Fruit fly (Drosophila melanogaster) whole organism, adult: ENCODE measurements around the gene CG45413.

Experiments
- CG12768 ChIP-seq: fragments of 200-800 bp; sonication (Bioruptor generic); optimal IDR thresholded peaks from 2 replicates; lab custom pipeline; 2017; ENCODE audit warnings: missing biosample characterization, missing genetic modification characterization, mild to moderate bottlenecking, moderate library complexity, missing genetic modification reagents
- Clk ChIP-seq: fragments of 200-800 bp; sonication (Bioruptor generic); optimal IDR thresholded peaks from 2 replicates; lab custom pipeline; 2017; ENCODE audit warnings: missing biosample characterization, missing genetic modification characterization
- Crg-1 ChIP-seq: fragments of 200-800 bp; sonication (Bioruptor generic); optimal IDR thresholded peaks from 2 replicates; lab custom pipeline; 2016; ENCODE audit warnings: missing biosample characterization, missing genetic modification characterization
- bab1 ChIP-seq: fragments of 200-800 bp; sonication (Bioruptor generic); optimal IDR thresholded peaks from 3 replicates; lab custom pipeline; 2019; ENCODE audit warnings: missing biosample characterization, mild to moderate bottlenecking, missing genetic modification characterization, moderate library complexity
- kay ChIP-seq: fragments of 200-800 bp; sonication (Bioruptor generic); peaks from one replicate; lab custom pipeline; 2016; ENCODE audit warnings: missing biosample characterization, missing genetic modification characterization, borderline replicate concordance

DNA sequence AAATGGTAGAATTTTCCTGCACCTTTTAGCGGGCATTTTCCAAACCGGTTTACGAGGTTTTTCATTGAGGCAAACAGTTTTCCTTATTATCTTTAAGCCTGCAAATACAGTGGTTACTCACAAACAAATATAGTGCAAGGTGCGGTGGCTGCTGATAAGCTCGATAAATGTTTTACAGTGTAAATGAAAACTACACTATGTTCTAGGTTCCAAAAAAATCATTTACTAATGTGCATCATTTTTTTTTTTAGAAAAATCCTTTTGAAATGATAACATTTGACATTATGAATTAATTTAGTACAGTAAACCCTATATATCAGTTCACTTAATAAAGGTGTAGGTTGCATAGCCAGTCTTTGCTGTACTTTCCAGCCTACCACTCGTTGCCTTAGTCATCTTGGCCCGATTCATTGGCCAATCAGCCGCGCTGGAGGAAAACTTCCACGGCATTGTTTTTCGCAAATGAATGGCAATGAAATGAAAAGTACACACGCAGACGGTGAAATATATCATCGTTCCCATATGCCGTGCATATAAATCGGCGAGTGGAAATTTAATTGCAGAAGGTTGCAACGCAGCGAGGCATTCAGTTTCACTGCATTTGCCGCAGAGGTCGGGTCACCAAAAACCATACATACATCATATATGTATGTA, 46.4 kb upstream of the CG45413 start:
- TF ChIP-seq CG12768 (GFP tag; lab: Kevin White, UChicago) (no peak), Crg-1 (no peak), kay (GFP tag; lab: Kevin White, UChicago) (no peak), bab1 (GFP tag; lab: Kevin White, UChicago) (no peak), Clk (no peak)
